Fruit fly (Drosophila melanogaster) Kc167 (cell line): Measurements from ENCODE around the gene rau.

ENCODE experiments used
- Myc ChIP-seq: fragments of >200 bp; optimal IDR thresholded peaks from 2 replicates; lab custom pipeline; 2017; ENCODE audit warnings: missing external identifiers
- Sin3A ChIP-seq: fragments of >200 bp; optimal IDR thresholded peaks from 2 replicates; lab custom pipeline; 2018; ENCODE audit warnings: missing external identifiers
- h ChIP-seq: fragments of >200 bp; optimal IDR thresholded peaks from 3 replicates; lab custom pipeline; 2018; ENCODE audit warnings: missing external identifiers
- insv ChIP-seq: fragments of >200 bp; optimal IDR thresholded peaks from 3 replicates; lab custom pipeline; 2018; ENCODE audit warnings: missing external identifiers
- psq ChIP-seq: fragments of >200 bp; optimal IDR thresholded peaks from 2 replicates; lab custom pipeline; 2017; ENCODE audit warnings: missing external identifiers
- ttk ChIP-seq: sonication (Bioruptor generic); optimal IDR thresholded peaks from 2 replicates; lab custom pipeline; 2017; ENCODE audit warnings: missing external identifiers

The rau gene

DNA sequence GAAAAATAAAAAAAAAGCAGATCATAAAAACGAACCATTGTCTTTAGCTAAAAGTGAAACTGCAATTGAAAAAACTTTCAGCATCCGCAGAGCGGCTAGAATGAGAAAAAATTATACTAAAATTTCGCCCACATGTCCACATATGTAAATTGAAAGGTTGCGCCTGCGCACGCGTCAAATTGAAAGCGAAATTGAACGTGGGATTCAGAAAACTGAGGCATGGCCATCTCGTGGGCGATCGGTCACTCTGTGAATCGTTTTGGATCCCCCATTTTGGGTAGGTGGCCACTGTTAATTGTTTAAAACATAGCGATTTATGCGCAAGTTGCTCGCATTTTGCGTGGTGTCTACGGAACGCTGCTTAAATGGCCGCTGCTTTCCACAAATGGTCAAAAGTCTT is 15.2 kb upstream of the rau start:
- TF ChIP-seq ttk (lab: Kevin White, UChicago) (no peak), h (no peak)

DNA sequence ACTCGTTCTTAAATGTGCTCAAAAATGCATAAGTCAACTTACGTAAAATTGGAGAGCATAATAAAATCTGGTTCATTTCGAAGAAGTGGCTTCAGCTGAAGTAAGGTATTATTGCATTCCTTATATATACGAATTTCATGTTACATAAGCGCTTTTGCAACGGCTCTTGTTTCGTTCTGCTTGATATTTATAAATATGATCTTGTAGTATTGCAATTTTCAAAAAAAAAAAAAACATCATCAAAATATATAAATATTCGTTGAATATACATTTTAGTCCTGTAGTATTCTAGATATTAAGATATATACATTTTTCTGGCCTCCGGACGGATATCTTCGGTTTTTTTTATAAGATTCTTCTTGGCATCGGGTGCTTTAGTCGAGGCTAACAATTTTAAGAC is 14.5 kb upstream of the rau start, which contains the start of gene Acp26Aa:
Gene Acp26Aa, minus strand, starts transcription at position 101 of the 400 bp plus-strand sequence.
- no peak for TF ChIP-seq ttk (lab: Kevin White, UChicago)
- TF ChIP-seq insv (lab: Kevin White, UChicago), result no peak
- no peak for TF ChIP-seq Myc
- TF ChIP-seq h, result no peak
- TF ChIP-seq Sin3A, result no peak
- TF ChIP-seq psq (lab: Kevin White, UChicago), result no peak

- TF ChIP-seq insv (lab: Kevin White, UChicago), result no peak
- TF ChIP-seq psq (lab: Kevin White, UChicago), result no peak
- TF ChIP-seq Myc, result no peak
- no peak for TF ChIP-seq Sin3A
- no peak for TF ChIP-seq ttk (lab: Kevin White, UChicago)
- no peak for TF ChIP-seq h
Measured at dm6 chr2L:5892762-5893161, 13.5 kb upstream of the rau start, which contains the start of gene Acp26Ab. TSS of gene Acp26Ab (minus strand) at chr2L:5892862.

- TF ChIP-seq h (no peak), psq (lab: Kevin White, UChicago) (no peak), insv (lab: Kevin White, UChicago) (no peak), ttk (lab: Kevin White, UChicago) (no peak)
Measured at dm6 chr2L:5890556-5890955, 11.3 kb upstream of the rau start.

dm6 chr2L:5886955-5887354 is 7.7 kb upstream of the rau start:
- TF ChIP-seq insv (lab: Kevin White, UChicago), result no peak
- no peak for TF ChIP-seq psq (lab: Kevin White, UChicago)
- TF ChIP-seq ttk (lab: Kevin White, UChicago), result no peak
- TF ChIP-seq Myc, result no peak
- TF ChIP-seq Sin3A, result no peak
- no peak for TF ChIP-seq h

DNA sequence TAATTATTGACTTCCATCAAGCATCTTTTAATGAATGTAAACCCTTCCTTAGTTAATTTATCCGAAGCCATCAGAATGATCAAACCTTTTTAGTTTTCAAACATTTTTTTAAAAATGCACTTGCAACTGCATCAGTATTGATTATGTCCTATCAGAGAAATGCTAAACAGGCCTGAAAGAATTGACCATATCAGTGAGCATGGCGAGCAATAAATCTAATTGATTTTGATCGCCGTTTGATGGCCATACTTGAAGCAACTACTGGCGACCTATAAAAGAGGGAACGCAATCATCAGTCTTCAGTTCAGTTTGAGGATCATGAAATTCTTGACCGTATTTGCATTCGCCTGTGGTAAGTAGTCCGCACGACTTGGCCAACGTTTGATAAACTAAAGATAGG is 6.4 kb upstream of the rau start, which contains the start of gene CG9029:
Gene CG9029, plus strand, starts transcription at position 301 of the 400 bp plus-strand sequence.
- TF ChIP-seq ttk (lab: Kevin White, UChicago), result no peak
- TF ChIP-seq h, result no peak
- no peak for TF ChIP-seq Sin3A
- no peak for TF ChIP-seq insv (lab: Kevin White, UChicago)
- no peak for TF ChIP-seq psq (lab: Kevin White, UChicago)
- TF ChIP-seq Myc, result no peak

dm6 chr2L:5884674-5885073 is 5.4 kb upstream of the rau start, which contains the start of the genes Sfp26Ac and CG43185:
TSS of gene Sfp26Ac (minus strand) at chr2L:5884774.
TSS of gene CG43185 (plus strand) at chr2L:5884888.
- TF ChIP-seq Sin3A (no peak), psq (lab: Kevin White, UChicago) (no peak), Myc (no peak), ttk (lab: Kevin White, UChicago) (no peak), insv (lab: Kevin White, UChicago) (no peak)

dm6 chr2L:5883441-5883840 is 4.1 kb upstream of the rau start, which contains the start of gene CG44574:
TSS of gene CG44574 (plus strand) at chr2L:5883741.
- TF ChIP-seq Sin3A (no peak), Myc (no peak)

DNA sequence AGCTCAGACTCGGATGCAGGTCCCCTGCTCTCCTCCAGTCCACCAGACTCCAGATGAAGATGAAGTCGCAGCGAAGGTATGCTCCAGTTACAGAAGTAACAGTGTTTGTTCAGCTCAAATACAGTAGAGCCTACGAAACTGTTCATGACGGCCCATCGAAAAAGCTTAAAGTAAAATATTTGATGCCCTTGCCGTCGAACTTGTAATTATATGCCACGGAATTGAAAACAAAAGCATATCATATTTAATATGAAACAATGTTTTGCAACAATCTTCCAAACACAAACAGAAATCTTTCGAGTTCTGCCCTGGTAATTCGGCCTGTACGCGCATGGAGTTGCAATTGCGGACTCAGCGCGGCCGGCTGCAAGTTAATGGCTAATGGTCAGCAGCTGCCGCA is 1.9 kb upstream of the rau start:
- TF ChIP-seq psq (lab: Kevin White, UChicago) (no peak), h (no peak), Sin3A (no peak), Myc (no peak), insv (lab: Kevin White, UChicago) (no peak), ttk (lab: Kevin White, UChicago) (no peak)

DNA sequence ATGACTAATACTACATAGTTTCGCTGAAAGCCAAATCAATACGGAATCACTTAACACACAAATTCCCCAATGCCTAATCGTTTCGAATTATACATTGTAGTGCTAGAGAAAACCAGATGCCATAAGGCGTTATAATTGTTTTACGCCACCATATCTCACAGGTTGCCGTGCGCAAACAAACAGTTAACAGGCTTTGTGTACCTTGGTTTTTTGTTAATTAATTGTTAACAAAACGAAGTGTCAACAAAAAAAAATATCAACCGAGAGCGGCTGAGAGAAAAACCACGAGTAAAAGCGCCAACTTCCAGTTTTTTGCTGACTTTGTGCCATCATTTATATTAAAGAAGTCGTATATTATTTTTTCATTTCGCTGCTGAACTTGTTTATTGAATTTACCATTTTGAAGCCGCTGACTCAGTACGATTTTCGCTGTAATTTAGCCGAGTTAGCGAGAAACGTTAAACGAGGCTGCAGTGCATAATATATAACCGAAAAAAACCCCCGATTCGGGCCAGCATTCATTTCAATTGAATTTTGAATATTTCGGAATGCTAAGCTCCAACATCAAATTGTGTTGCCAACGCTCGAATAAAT is 2.7 kb downstream of the rau start:
- TF ChIP-seq Myc, result no peak
- TF ChIP-seq ttk (lab: Kevin White, UChicago), result no peak
- TF ChIP-seq insv (lab: Kevin White, UChicago), result no peak
- no peak for TF ChIP-seq psq (lab: Kevin White, UChicago)
- no peak for TF ChIP-seq Sin3A
- TF ChIP-seq h, result no peak

DNA sequence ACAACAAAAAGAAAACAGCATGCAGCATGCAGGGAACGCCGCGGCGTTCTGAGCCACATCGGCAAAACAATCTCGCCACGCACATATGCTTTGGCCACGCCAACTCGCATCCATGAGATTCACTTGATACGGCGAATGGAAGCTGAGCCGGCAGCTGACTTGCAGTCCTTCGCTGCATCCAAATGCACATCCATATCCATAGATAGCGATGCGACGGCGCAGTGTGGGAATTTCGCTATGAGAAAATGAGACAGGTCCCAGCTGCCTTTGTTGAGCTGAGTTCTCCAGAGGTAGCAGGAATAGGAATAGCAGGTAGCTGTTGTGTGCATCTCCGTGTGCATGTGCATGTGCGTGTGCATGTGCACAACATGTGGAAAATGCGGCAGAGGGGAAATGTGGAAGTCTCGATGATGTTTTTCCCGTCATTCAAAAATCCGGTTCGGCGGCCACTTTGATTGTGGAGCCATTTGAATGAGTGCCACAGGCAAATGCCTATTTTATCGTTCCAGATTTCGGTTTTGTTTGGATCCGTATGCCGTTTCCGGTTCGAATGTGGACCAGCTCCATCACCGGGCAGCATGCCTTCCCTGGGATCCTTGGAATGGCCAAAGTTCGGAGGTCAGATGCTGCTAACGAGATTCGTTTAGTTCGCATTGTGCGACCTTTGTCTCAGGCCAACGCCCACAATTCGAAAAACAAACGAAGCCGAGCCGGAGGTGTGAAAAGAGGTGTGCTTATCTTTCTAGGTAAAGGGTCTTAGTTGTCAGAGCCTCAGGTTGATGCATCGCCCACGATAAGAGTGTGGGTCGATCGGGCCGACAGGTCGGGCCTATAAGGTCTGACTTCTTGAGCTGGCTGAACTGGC is 8.2 kb downstream of the rau start:
- TF ChIP-seq Sin3A (no peak), psq (lab: Kevin White, UChicago) (no peak), h (no peak), ttk (lab: Kevin White, UChicago) (no peak), insv (lab: Kevin White, UChicago) (no peak), Myc (no peak)

dm6 chr2L:5866791-5867190 is 12.5 kb downstream of the rau start:
- no peak for TF ChIP-seq h
- no peak for TF ChIP-seq insv (lab: Kevin White, UChicago)
- no peak for TF ChIP-seq Myc
- TF ChIP-seq psq (lab: Kevin White, UChicago), result no peak
- TF ChIP-seq ttk (lab: Kevin White, UChicago), result no peak
- TF ChIP-seq Sin3A, result no peak

- TF ChIP-seq h, result no peak
- TF ChIP-seq Myc, result no peak
- no peak for TF ChIP-seq psq (lab: Kevin White, UChicago)
- no peak for TF ChIP-seq ttk (lab: Kevin White, UChicago)
- TF ChIP-seq insv (lab: Kevin White, UChicago), result no peak
- no peak for TF ChIP-seq Sin3A
Measured at dm6 chr2L:5856786-5857185, 22.5 kb downstream of the rau start.
